Fruit fly (Drosophila melanogaster) whole organism, embryonic: Measurements from ENCODE around the gene CG1965.

Source experiments
- Aef1 ChIP-seq: fragments of 200-800 bp; sonication (Bioruptor generic); IDR thresholded peaks from 3 replicates; pipeline ENCODE4 v1.3.6; 2022; ENCODE audit warnings: missing biosample characterization, missing genetic modification characterization
- Atf-2 ChIP-seq: fragments of 200-800 bp; sonication (Bioruptor generic); optimal IDR thresholded peaks from 2 replicates; lab custom pipeline; 2016; ENCODE audit warnings: missing biosample characterization, missing genetic modification characterization
- Atf3 ChIP-seq: fragments of 200-800 bp; sonication (Bioruptor generic); optimal IDR thresholded peaks from 3 replicates; lab custom pipeline; 2016; ENCODE audit warnings: missing biosample characterization, missing genetic modification characterization
- BEAF-32 ChIP-seq: fragments of 200-800 bp; sonication (Bioruptor generic); optimal IDR thresholded peaks from 3 replicates; lab custom pipeline; 2017; ENCODE audit warnings: missing biosample characterization, missing genetic modification characterization, mild to moderate bottlenecking, moderate library complexity, missing genetic modification reagents
- CG14667 ChIP-seq: fragments of 200-800 bp; sonication (Bioruptor generic); IDR thresholded peaks from 2 replicates; pipeline ENCODE4 v1.3.6; 2022; ENCODE audit warnings: missing biosample characterization, missing genetic modification characterization
- CG14710 ChIP-seq: fragments of 200-800 bp; sonication (Bioruptor generic); optimal IDR thresholded peaks from 3 replicates; lab custom pipeline; 2019; ENCODE audit warnings: missing biosample characterization, mild to moderate bottlenecking, missing genetic modification characterization, moderate library complexity
- CG15269 ChIP-seq: fragments of 200-800 bp; sonication (Bioruptor generic); optimal IDR thresholded peaks from 2 replicates; lab custom pipeline; 2018; ENCODE audit warnings: missing biosample characterization, mild to moderate bottlenecking, missing genetic modification characterization, moderate library complexity
- CG17361 ChIP-seq: fragments of 200-800 bp; sonication (Bioruptor generic); IDR thresholded peaks from 3 replicates; pipeline ENCODE4 v1.3.6; 2022; ENCODE audit warnings: missing biosample characterization, missing genetic modification characterization
- CG17912 ChIP-seq: fragments of 200-800 bp; sonication (Bioruptor generic); optimal IDR thresholded peaks from 2 replicates; lab custom pipeline; 2018; ENCODE audit warnings: missing biosample characterization, mild to moderate bottlenecking, missing genetic modification characterization
- CG2202 ChIP-seq: fragments of 200-800 bp; sonication (Bioruptor generic); optimal IDR thresholded peaks from 2 replicates; lab custom pipeline; 2018; ENCODE audit warnings: missing biosample characterization, mild to moderate bottlenecking, missing genetic modification characterization
- CG2889 ChIP-seq: fragments of 200-800 bp; sonication (Bioruptor generic); IDR thresholded peaks from 3 replicates; pipeline ENCODE4 v1.3.6; 2022; ENCODE audit warnings: missing biosample characterization, missing genetic modification characterization
- CG30403 ChIP-seq: fragments of 200-800 bp; sonication (Bioruptor generic); optimal IDR thresholded peaks from 3 replicates; lab custom pipeline; 2016; ENCODE audit warnings: missing biosample characterization, missing genetic modification characterization
- CG3163 ChIP-seq: fragments of 200-800 bp; sonication (Bioruptor generic); optimal IDR thresholded peaks from 3 replicates; lab custom pipeline; 2016; ENCODE audit warnings: missing biosample characterization, missing genetic modification characterization
- CG33213 ChIP-seq: fragments of 200-800 bp; sonication (Bioruptor generic); optimal IDR thresholded peaks from 3 replicates; lab custom pipeline; 2016; ENCODE audit warnings: missing biosample characterization, missing genetic modification characterization
- CG43689 ChIP-seq: fragments of 200-800 bp; sonication (Bioruptor generic); IDR thresholded peaks from 2 replicates; pipeline ENCODE4 v1.3.6; 2022; ENCODE audit warnings: missing biosample characterization, missing genetic modification characterization
- CG4707 ChIP-seq: fragments of 200-800 bp; sonication (Bioruptor generic); optimal IDR thresholded peaks from 2 replicates; lab custom pipeline; 2018; ENCODE audit warnings: missing biosample characterization, mild to moderate bottlenecking, missing genetic modification characterization, moderate library complexity
- CG7839 ChIP-seq: fragments of 200-800 bp; sonication (Bioruptor generic); optimal IDR thresholded peaks from 3 replicates; lab custom pipeline; 2018; ENCODE audit warnings: missing biosample characterization, mild to moderate bottlenecking, missing genetic modification characterization, moderate library complexity
- CG8281 ChIP-seq: fragments of 200-800 bp; sonication (Bioruptor generic); optimal IDR thresholded peaks from 2 replicates; lab custom pipeline; 2018; ENCODE audit warnings: missing biosample characterization, mild to moderate bottlenecking, missing genetic modification characterization, moderate library complexity
- CG8944 ChIP-seq: fragments of 200-800 bp; sonication (Bioruptor generic); optimal IDR thresholded peaks from 3 replicates; lab custom pipeline; 2016; ENCODE audit warnings: missing biosample characterization, missing genetic modification characterization
- CG9215 ChIP-seq: fragments of 200-800 bp; sonication (Bioruptor generic); IDR thresholded peaks from 2 replicates; pipeline ENCODE4 v1.3.6; 2022; ENCODE audit warnings: missing biosample characterization, missing genetic modification characterization
- CG9437 ChIP-seq: fragments of 200-800 bp; sonication (Bioruptor generic); optimal IDR thresholded peaks from 2 replicates; lab custom pipeline; 2018; ENCODE audit warnings: missing biosample characterization, mild to moderate bottlenecking, missing genetic modification characterization
- CG9609 ChIP-seq: fragments of 200-800 bp; sonication (Bioruptor generic); optimal IDR thresholded peaks from 3 replicates; lab custom pipeline; 2016; ENCODE audit warnings: missing biosample characterization, missing genetic modification characterization
- Deaf1 ChIP-seq: fragments of 200-800 bp; optimal IDR thresholded peaks from 3 replicates; lab custom pipeline; 2019; ENCODE audit warnings: missing biosample characterization, mild to moderate bottlenecking, missing genetic modification characterization, moderate library complexity
- Dfd ChIP-seq, 2 experiments: fragments of >200 bp; optimal IDR thresholded peaks; 2 replicates each; lab custom pipeline; 2017; ENCODE audit warnings: missing biosample characterization in 2 of 2, missing genetic modification characterization in 2 of 2
- ERR ChIP-seq: fragments of 200-800 bp; sonication (Bioruptor generic); optimal IDR thresholded peaks from 2 replicates; lab custom pipeline; 2016; ENCODE audit warnings: missing biosample characterization, missing genetic modification characterization
- Ets65A ChIP-seq: fragments of 200-800 bp; sonication (Bioruptor generic); peaks from one replicate; lab custom pipeline; 2016; ENCODE audit warnings: missing biosample characterization, missing genetic modification characterization
- H15 ChIP-seq: fragments of 200-800 bp; sonication (Bioruptor generic); IDR thresholded peaks from 3 replicates; pipeline ENCODE4 v1.3.6; 2022; ENCODE audit warnings: missing biosample characterization, missing genetic modification characterization
- HHEX ChIP-seq: fragments of 200-800 bp; sonication (Bioruptor generic); optimal IDR thresholded peaks from 3 replicates; lab custom pipeline; 2017; ENCODE audit warnings: missing biosample characterization, mild to moderate bottlenecking, missing genetic modification characterization, missing genetic modification reagents
- Hmx ChIP-seq: fragments of 200-800 bp; sonication (Bioruptor generic); optimal IDR thresholded peaks from 2 replicates; lab custom pipeline; 2016; ENCODE audit warnings: missing biosample characterization, missing genetic modification characterization
- Hsf ChIP-seq: fragments of 200-800 bp; sonication (Bioruptor generic); optimal IDR thresholded peaks from 3 replicates; lab custom pipeline; 2016; ENCODE audit warnings: missing biosample characterization, missing genetic modification characterization
- Jarid2 ChIP-seq: fragments of 200-800 bp; sonication (Bioruptor generic); optimal IDR thresholded peaks from 3 replicates; lab custom pipeline; 2017; ENCODE audit warnings: mild to moderate bottlenecking, missing biosample characterization, missing genetic modification reagents, missing genetic modification characterization
- Mad ChIP-seq: fragments of 200-800 bp; sonication (Bioruptor generic); optimal IDR thresholded peaks from 2 replicates; lab custom pipeline; 2016; ENCODE audit warnings: missing biosample characterization, missing genetic modification characterization
- Med ChIP-seq: fragments of 200-800 bp; sonication (Bioruptor generic); peaks from one replicate; lab custom pipeline; 2016; ENCODE audit warnings: missing biosample characterization, missing genetic modification characterization, mild to moderate bottlenecking, inconsistent platforms, moderate library complexity
- PHDP ChIP-seq: fragments of 200-800 bp; sonication (Bioruptor generic); optimal IDR thresholded peaks from 3 replicates; lab custom pipeline; 2018; ENCODE audit warnings: missing biosample characterization, mild to moderate bottlenecking, missing genetic modification characterization, moderate library complexity
- Pdp1 ChIP-seq, 2 experiments: fragments of 200-800 bp; sonication (Bioruptor generic); optimal IDR thresholded peaks; 3 replicates each; lab custom pipeline; 2016; ENCODE audit warnings: missing biosample characterization in 2 of 2, missing genetic modification characterization in 2 of 2, mild to moderate bottlenecking in 1 of 2, moderate library complexity in 1 of 2
- ap ChIP-seq: fragments of 200-800 bp; sonication (Bioruptor generic); IDR thresholded peaks from 2 replicates; pipeline ENCODE4 v1.3.6; 2022; ENCODE audit warnings: missing biosample characterization, missing genetic modification characterization
- cato ChIP-seq: fragments of 200-800 bp; sonication (Bioruptor generic); optimal IDR thresholded peaks from 2 replicates; lab custom pipeline; 2016; ENCODE audit warnings: missing biosample characterization, missing genetic modification characterization, borderline replicate concordance
- chm ChIP-seq: fragments of 200-800 bp; sonication (Bioruptor generic); IDR thresholded peaks from 2 replicates; pipeline ENCODE4 v1.3.6; 2022; ENCODE audit warnings: missing biosample characterization, missing genetic modification characterization
- ci ChIP-seq: fragments of 200-800 bp; sonication (Bioruptor generic); IDR thresholded peaks from 3 replicates; pipeline ENCODE4 v1.3.6; 2022; ENCODE audit warnings: missing biosample characterization, missing genetic modification characterization
- gro ChIP-seq: fragments of 200-800 bp; sonication (Bioruptor generic); optimal IDR thresholded peaks from 2 replicates; lab custom pipeline; 2016; ENCODE audit warnings: missing biosample characterization, missing genetic modification characterization
- kah ChIP-seq: fragments of 200-800 bp; sonication (Bioruptor generic); optimal IDR thresholded peaks from 2 replicates; lab custom pipeline; 2018; ENCODE audit warnings: missing biosample characterization, mild to moderate bottlenecking, missing genetic modification characterization
- mld ChIP-seq: fragments of 200-800 bp; sonication (Bioruptor generic); IDR thresholded peaks from 3 replicates; pipeline ENCODE4 v1.3.6; 2022; ENCODE audit warnings: missing biosample characterization, missing genetic modification characterization; ENCODE audit not compliant: partially characterized antibody
- nau ChIP-seq: fragments of 200-800 bp; sonication (Bioruptor generic); optimal IDR thresholded peaks from 3 replicates; lab custom pipeline; 2017; ENCODE audit warnings: missing biosample characterization, mild to moderate bottlenecking, missing genetic modification characterization, missing genetic modification reagents
- nerfin-2 ChIP-seq: fragments of 200-800 bp; sonication (Bioruptor generic); IDR thresholded peaks from 2 replicates; pipeline ENCODE4 v1.3.6; 2022; ENCODE audit warnings: missing biosample characterization, missing genetic modification characterization; ENCODE audit not compliant: partially characterized antibody
- nmo ChIP-seq: fragments of 200-800 bp; sonication (Bioruptor generic); optimal IDR thresholded peaks from 2 replicates; lab custom pipeline; 2018; ENCODE audit warnings: missing biosample characterization, mild to moderate bottlenecking, missing genetic modification characterization, moderate library complexity
- schlank ChIP-seq: fragments of 200-800 bp; sonication (Bioruptor generic); optimal IDR thresholded peaks from 2 replicates; lab custom pipeline; 2018; ENCODE audit warnings: missing biosample characterization, mild to moderate bottlenecking, missing genetic modification characterization
- slp2 ChIP-seq: fragments of 200-800 bp; sonication (Bioruptor generic); optimal IDR thresholded peaks from 2 replicates; lab custom pipeline; 2016; ENCODE audit warnings: missing biosample characterization, missing genetic modification characterization
- unpg ChIP-seq: fragments of 200-800 bp; sonication (Bioruptor generic); optimal IDR thresholded peaks from 3 replicates; lab custom pipeline; 2018; ENCODE audit warnings: missing biosample characterization, mild to moderate bottlenecking, missing genetic modification characterization, moderate library complexity
- vfl ChIP-seq: fragments of 200-800 bp; sonication (Bioruptor generic); optimal IDR thresholded peaks from 2 replicates; lab custom pipeline; 2016; ENCODE audit warnings: missing biosample characterization, missing genetic modification characterization
- wek ChIP-seq: fragments of 200-800 bp; sonication (Bioruptor generic); optimal IDR thresholded peaks from 3 replicates; lab custom pipeline; 2018; ENCODE audit warnings: missing biosample characterization, mild to moderate bottlenecking, missing genetic modification characterization, moderate library complexity

CG1965 gene

DNA sequence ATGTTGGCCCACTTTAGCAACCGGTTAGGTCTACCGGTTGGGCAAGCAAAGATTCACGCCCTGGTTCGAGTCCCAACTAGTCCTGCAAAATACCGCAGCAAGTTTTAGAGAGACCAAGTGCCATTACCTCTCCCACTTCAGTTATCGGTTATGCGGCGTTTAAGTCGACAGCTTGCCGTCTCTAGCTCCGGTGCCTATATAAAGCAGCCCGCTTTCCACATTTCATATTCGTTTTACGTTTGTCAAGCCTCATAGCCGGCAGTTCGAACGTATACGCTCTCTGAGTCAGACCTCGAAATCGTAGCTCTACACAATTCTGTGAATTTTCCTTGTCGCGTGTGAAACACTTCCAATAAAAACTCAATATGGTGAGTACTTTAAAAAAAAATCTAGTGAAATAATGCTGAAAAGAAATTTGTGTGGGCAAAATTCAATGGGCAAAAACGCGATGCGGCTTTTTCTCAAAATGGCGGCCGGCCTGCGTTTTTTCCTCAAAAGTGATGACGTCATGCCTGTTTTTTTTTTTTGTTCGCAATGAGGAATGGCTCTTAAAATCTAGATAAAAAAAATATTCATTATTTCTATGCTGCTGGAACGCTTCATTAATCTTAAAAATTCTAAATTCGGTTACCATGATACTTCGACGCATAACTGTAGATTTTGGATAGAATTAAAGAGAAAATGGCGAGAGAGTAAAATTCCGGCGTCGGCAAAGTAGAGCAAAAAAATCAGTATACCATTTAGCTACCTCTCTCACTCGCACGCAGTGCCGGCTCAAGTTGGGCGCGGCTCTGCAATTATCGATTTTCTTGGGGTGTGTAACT lies 19.4 kb downstream of the CG1965 start, which contains the start of gene alphaTub84B (continued):
- TF ChIP-seq Atf-2 (GFP tag; lab: Kevin White, UChicago) (peak; percentile 75), Hmx (GFP tag; lab: Kevin White, UChicago) (no peak), CG30403 (GFP tag; lab: Kevin White, UChicago) (no peak), Hsf (GFP tag; lab: Kevin White, UChicago) (peak; percentile 1), CG9609 (GFP tag; lab: Kevin White, UChicago) (peak; percentile 3), kah (GFP tag; lab: Kevin White, UChicago) (peak; percentile 34), BEAF-32 (peak; percentile 56), unpg (GFP tag; lab: Kevin White, UChicago) (peak; percentile 43), Aef1 (GFP tag; lab: Robert Waterston, UW) (peak; percentile 15; the same call in 2 of the 3 replicates), CG14667 (GFP tag; lab: Robert Waterston, UW) (no peak), vfl (peak; percentile 67), Dfd (GFP tag; optimal IDR thresholded peaks at IDR 0.05; lab: Kevin White, UChicago) (no peak), Pdp1 (GFP tag; optimal IDR thresholded peaks at IDR 0.05; lab: Kevin White, UChicago) (peak; percentile 63 to 79), wek (GFP tag; lab: Kevin White, UChicago) (peak; percentile 70), CG33213 (peak; percentile 87), HHEX (GFP tag; lab: Kevin White, UChicago) (peak; percentile 74), Ets65A (GFP tag; lab: Kevin White, UChicago) (peak; percentile 95), CG2202 (peak; percentile 21), H15 (GFP tag; lab: Robert Waterston, UW) (no peak), CG14710 (tag; lab: Kevin White, UChicago) (peak; percentile 54), CG2889 (GFP tag; lab: Robert Waterston, UW) (no peak), Jarid2 (peak; percentile 89), CG8281 (tag; lab: Kevin White, UChicago) (no peak), cato (no peak), CG17361 (GFP tag; lab: Robert Waterston, UW) (peak; percentile 40; the same call in 1 of the 3 replicates), CG15269 (peak; percentile 75), CG4707 (GFP tag; lab: Kevin White, UChicago) (peak; percentile 68), CG8944 (GFP tag; lab: Kevin White, UChicago) (peak; percentile 31), nmo (GFP tag; lab: Kevin White, UChicago) (peak; percentile 30), CG3163 (GFP tag; lab: Kevin White, UChicago) (peak; percentile 72), ap (no peak), nerfin-2 (GFP tag; lab: Robert Waterston, UW) (peak; percentile 62; the same call in 1 of the 2 replicates)

DNA sequence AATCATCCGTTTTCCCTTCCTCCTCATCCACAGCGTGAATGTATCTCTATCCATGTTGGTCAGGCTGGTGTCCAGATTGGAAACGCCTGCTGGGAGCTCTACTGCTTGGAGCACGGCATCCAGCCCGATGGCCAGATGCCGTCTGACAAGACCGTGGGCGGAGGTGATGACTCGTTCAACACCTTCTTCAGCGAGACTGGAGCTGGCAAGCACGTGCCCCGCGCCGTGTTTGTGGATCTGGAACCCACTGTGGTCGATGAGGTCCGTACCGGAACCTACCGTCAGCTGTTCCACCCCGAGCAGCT lies 20.0 kb downstream of the CG1965 start:
- TF ChIP-seq Med (GFP tag; lab: Kevin White, UChicago) (peak; percentile 59), PHDP (no peak), slp2 (GFP tag; lab: Kevin White, UChicago) (no peak), kah (GFP tag; lab: Kevin White, UChicago) (no peak), ci (GFP tag; lab: Robert Waterston, UW) (0 out of 3 replicates have a peak, but pooled peaks have one; percentile 26), CG7839 (tag; lab: Kevin White, UChicago) (no peak), CG17912 (GFP tag; lab: Kevin White, UChicago) (peak; percentile 33), Deaf1 (no peak), mld (GFP tag; lab: Robert Waterston, UW) (0 out of 3 replicates have a peak, but pooled peaks have one; percentile 27), gro (GFP tag; lab: Kevin White, UChicago) (no peak), Ets65A (GFP tag; lab: Kevin White, UChicago) (peak; percentile 57), nau (GFP tag; lab: Kevin White, UChicago) (no peak), CG8281 (tag; lab: Kevin White, UChicago) (no peak), ERR (GFP tag; lab: Kevin White, UChicago) (no peak), Atf3 (GFP tag; lab: Kevin White, UChicago) (no peak), schlank (tag; lab: Kevin White, UChicago) (no peak), CG9215 (GFP tag; lab: Robert Waterston, UW) (no peak), Mad (GFP tag; lab: Kevin White, UChicago) (no peak), chm (GFP tag; lab: Robert Waterston, UW) (peak; percentile 53; the same call in 1 of the 2 replicates), CG43689 (no peak), CG9437 (GFP tag; lab: Kevin White, UChicago) (no peak)
